Worm (Caenorhabditis elegans): ENCODE results near the gene mgl-1.

- TF ChIP-seq pha-4 (tag; optimal IDR thresholded peaks at IDR 0.05) (no peak), lin-39 (tag; optimal IDR thresholded peaks at IDR 0.05) (no peak), nhr-12 (tag; optimal IDR thresholded peaks at IDR 0.05) (no peak), nhr-67 (tag; optimal IDR thresholded peaks at IDR 0.05) (no peak), lsy-12 (tag; optimal IDR thresholded peaks at IDR 0.05) (no peak)
Measured at ce11 chrX:9931362-9931761, 44.7 kb downstream of the mgl-1 start, which contains the start of gene nra-3.
